Worm (Caenorhabditis elegans) whole organism, L4 larva: Measurements from ENCODE around the gene col-97.

ENCODE experiments used
- F26F4.8 ChIP-seq: fragments of 200-800 bp; sonication (Bioruptor generic); conservative IDR thresholded peaks from 2 replicates; pipeline ENCODE4 v1.3.6; 2022; ENCODE audit warnings: missing genetic modification characterization, missing compliant biosample characterization
- T20F7.1 ChIP-seq: fragments of 200-800 bp; sonication (Bioruptor generic); optimal IDR thresholded peaks from 2 replicates; lab custom pipeline; 2018; ENCODE audit warnings: mild to moderate bottlenecking, missing genetic modification characterization, missing compliant biosample characterization
- T26A8.4 ChIP-seq: fragments of 200-800 bp; sonication (Bioruptor generic); IDR thresholded peaks from 2 replicates; pipeline ENCODE4 v1.3.6; 2022; ENCODE audit warnings: missing genetic modification characterization, missing compliant biosample characterization
- Y48G9A.11 ChIP-seq: fragments of 200-800 bp; sonication (Bioruptor generic); IDR thresholded peaks from 2 replicates; pipeline ENCODE4 v1.3.6; 2022; ENCODE audit warnings: missing genetic modification reagents, missing genetic modification characterization, missing compliant biosample characterization
- Y5F2A.4 ChIP-seq: fragments of 200-800 bp; sonication (Bioruptor generic); optimal IDR thresholded peaks from 2 replicates; lab custom pipeline; 2018; ENCODE audit warnings: mild to moderate bottlenecking, missing genetic modification characterization, missing compliant biosample characterization
- Y75B8A.6 ChIP-seq: fragments of 200-800 bp; sonication (Bioruptor generic); IDR thresholded peaks from 2 replicates; pipeline ENCODE4 v1.3.6; 2022; ENCODE audit warnings: missing genetic modification reagents, missing genetic modification characterization, missing compliant biosample characterization
- ZK337.2 ChIP-seq: fragments of 200-800 bp; sonication (Bioruptor generic); IDR thresholded peaks from 2 replicates; pipeline ENCODE4 v1.3.6; 2022; ENCODE audit warnings: missing genetic modification reagents, missing genetic modification characterization, missing compliant biosample characterization
- aha-1 ChIP-seq: fragments of 150-350 bp; peaks from one replicate; lab custom pipeline; 2014; ENCODE audit warnings: missing biosample characterization, missing genetic modification characterization
- ama-1 ChIP-seq: fragments of 150-350 bp; optimal IDR thresholded peaks from 2 replicates; lab custom pipeline; 2014; ENCODE audit warnings: inconsistent platforms, mixed read lengths
- ceh-62 ChIP-seq: sonication (generic microtip); optimal IDR thresholded peaks from 2 replicates; lab custom pipeline; 2017; ENCODE audit warnings: missing biosample characterization, missing genetic modification characterization
- ces-1 ChIP-seq: fragments of 150-350 bp; sonication (generic microtip); optimal IDR thresholded peaks from 4 replicates; lab custom pipeline; 2014; ENCODE audit warnings: missing biosample characterization, missing genetic modification reagents, missing genetic modification characterization
- daf-16 ChIP-seq, 3 experiments: sonication (generic microtip); optimal IDR thresholded peaks; 2 replicates each; lab custom pipeline; 2016 to 2017; ENCODE audit warnings: missing genetic modification characterization in 3 of 3, missing genetic modification reagents in 3 of 3, mild to moderate bottlenecking in 2 of 3, missing compliant biosample characterization in 2 of 3, missing biosample characterization in 1 of 3, moderate library complexity in 1 of 3
- dmd-9 ChIP-seq: fragments of 200-800 bp; sonication (Bioruptor generic); IDR thresholded peaks from 2 replicates; pipeline ENCODE4 v1.3.6; 2022; ENCODE audit warnings: missing genetic modification reagents, missing genetic modification characterization, missing compliant biosample characterization
- dve-1 ChIP-seq: sonication (generic microtip); optimal IDR thresholded peaks from 2 replicates; lab custom pipeline; 2017; ENCODE audit warnings: antibody characterized with exemption, mild to moderate bottlenecking, missing genetic modification characterization, missing compliant biosample characterization; ENCODE audit not compliant: insufficient read depth
- gei-8 ChIP-seq: fragments of 200-800 bp; sonication (Bioruptor generic); optimal IDR thresholded peaks from 2 replicates; lab custom pipeline; 2018; ENCODE audit warnings: mild to moderate bottlenecking, missing genetic modification characterization, missing compliant biosample characterization
- hif-1 ChIP-seq, 2 experiments: sonication (generic microtip); optimal IDR thresholded peaks; 2 replicates each; lab custom pipeline; 2016 to 2017; ENCODE audit warnings: missing compliant biosample characterization in 2 of 2, missing genetic modification characterization in 2 of 2, missing genetic modification reagents in 2 of 2, missing genotype in 2 of 2, mild to moderate bottlenecking in 1 of 2
- hlh-30 ChIP-seq: sonication (generic microtip); optimal IDR thresholded peaks from 2 replicates; lab custom pipeline; 2017; ENCODE audit warnings: antibody characterized with exemption, mild to moderate bottlenecking, missing genetic modification characterization, missing compliant biosample characterization; ENCODE audit not compliant: insufficient read depth
- lin-13 ChIP-seq: fragments of 150-350 bp; optimal IDR thresholded peaks from 2 replicates; lab custom pipeline; 2014; ENCODE audit warnings: missing biosample characterization, missing genetic modification reagents, missing genetic modification characterization
- lsy-2 ChIP-seq, 2 experiments: fragments of 150-350 bp in 1 of 2; sonication (generic microtip) in 1 of 2; optimal IDR thresholded peaks; 2 replicates each; lab custom pipeline; 2014 to 2017; ENCODE audit warnings: missing biosample characterization in 2 of 2, missing genetic modification characterization in 2 of 2
- mdt-29 ChIP-seq: fragments of 200-800 bp; sonication (Bioruptor generic); IDR thresholded peaks from 2 replicates; pipeline ENCODE4 v1.3.6; 2022; ENCODE audit warnings: missing genetic modification reagents, missing genetic modification characterization, missing compliant biosample characterization
- mxl-2 ChIP-seq: fragments of 200-800 bp; sonication (Bioruptor generic); conservative IDR thresholded peaks from 2 replicates; pipeline ENCODE4 v1.3.6; 2022; ENCODE audit warnings: missing genetic modification reagents, missing genetic modification characterization, missing compliant biosample characterization
- nhr-237 ChIP-seq: sonication (generic microtip); optimal IDR thresholded peaks from 2 replicates; lab custom pipeline; 2017; ENCODE audit warnings: missing biosample characterization, missing genetic modification characterization
- nhr-48 ChIP-seq: sonication (generic microtip); optimal IDR thresholded peaks from 2 replicates; lab custom pipeline; 2016; ENCODE audit warnings: mild to moderate bottlenecking, missing genetic modification characterization, missing compliant biosample characterization
- nhr-6 ChIP-seq: fragments of 150-350 bp; optimal IDR thresholded peaks from 2 replicates; lab custom pipeline; 2014; ENCODE audit warnings: missing biosample characterization, missing genetic modification characterization
- pha-4 ChIP-seq, 2 experiments: fragments of 150-350 bp in 1 of 2; fragments of 200-800 bp in 1 of 2; sonication (Bioruptor generic) in 1 of 2; IDR thresholded peaks in 1 of 2; optimal IDR thresholded peaks in 1 of 2; 2 replicates each; pipeline versions ENCODE4 v1.3.6 to Lab custom; 2014 to 2022; ENCODE audit warnings: missing genetic modification characterization in 2 of 2, missing genetic modification reagents in 2 of 2, missing biosample characterization in 1 of 2, missing compliant biosample characterization in 1 of 2
- set-16 ChIP-seq: fragments of 200-800 bp; sonication (Bioruptor generic); IDR thresholded peaks from 2 replicates; pipeline ENCODE4 v1.3.6; 2022; ENCODE audit warnings: missing genetic modification reagents, missing genetic modification characterization, missing compliant biosample characterization
- skn-1 ChIP-seq: fragments of 150-350 bp; optimal IDR thresholded peaks from 2 replicates; lab custom pipeline; 2014; ENCODE audit warnings: missing biosample characterization, missing genetic modification characterization
- snpc-1.2 ChIP-seq: fragments of 200-800 bp; sonication (Bioruptor generic); IDR thresholded peaks from 2 replicates; pipeline ENCODE4 v1.3.6; 2022; ENCODE audit warnings: missing genetic modification reagents, missing genetic modification characterization, missing compliant biosample characterization
- tag-97 ChIP-seq: fragments of 200-800 bp; sonication (Bioruptor generic); IDR thresholded peaks from 2 replicates; pipeline ENCODE4 v1.3.6; 2022; ENCODE audit warnings: missing genetic modification characterization, missing compliant biosample characterization
- tra-1 ChIP-seq: fragments of 200-800 bp; sonication (Bioruptor generic); IDR thresholded peaks from 2 replicates; pipeline ENCODE4 v1.3.6; 2022; ENCODE audit warnings: missing genetic modification reagents, missing genetic modification characterization, missing compliant biosample characterization
- unc-62 ChIP-seq, 3 experiments: fragments of 150-350 bp in 1 of 3; sonication (generic microtip); optimal IDR thresholded peaks in 2 of 3; peaks in 1 of 3; 1 replicate in 1 of 3; 2 replicates in 2 of 3; lab custom pipeline; 2014 to 2017; ENCODE audit warnings: missing biosample characterization in 3 of 3, missing genetic modification characterization in 3 of 3, missing genetic modification reagents in 3 of 3, missing genotype in 1 of 3
- vab-7 ChIP-seq: fragments of 200-800 bp; sonication (Bioruptor generic); IDR thresholded peaks from 2 replicates; pipeline ENCODE4 v1.3.6; 2022; ENCODE audit warnings: missing genetic modification reagents, missing genetic modification characterization, missing compliant biosample characterization
- zag-1 ChIP-seq: fragments of 150-350 bp; optimal IDR thresholded peaks from 2 replicates; lab custom pipeline; 2014; ENCODE audit warnings: missing biosample characterization, missing genetic modification characterization
- zfp-2 ChIP-seq: sonication (generic microtip); optimal IDR thresholded peaks from 2 replicates; lab custom pipeline; 2016; ENCODE audit warnings: mild to moderate bottlenecking, missing genetic modification characterization, missing compliant biosample characterization
- zip-2 ChIP-seq: fragments of 150-350 bp; optimal IDR thresholded peaks from 2 replicates; lab custom pipeline; 2014; ENCODE audit warnings: missing biosample characterization, missing genetic modification characterization
- ztf-11 ChIP-seq: fragments of 150-350 bp; optimal IDR thresholded peaks from 2 replicates; lab custom pipeline; 2014; ENCODE audit warnings: missing biosample characterization, missing genetic modification characterization

col-97 gene

DNA sequence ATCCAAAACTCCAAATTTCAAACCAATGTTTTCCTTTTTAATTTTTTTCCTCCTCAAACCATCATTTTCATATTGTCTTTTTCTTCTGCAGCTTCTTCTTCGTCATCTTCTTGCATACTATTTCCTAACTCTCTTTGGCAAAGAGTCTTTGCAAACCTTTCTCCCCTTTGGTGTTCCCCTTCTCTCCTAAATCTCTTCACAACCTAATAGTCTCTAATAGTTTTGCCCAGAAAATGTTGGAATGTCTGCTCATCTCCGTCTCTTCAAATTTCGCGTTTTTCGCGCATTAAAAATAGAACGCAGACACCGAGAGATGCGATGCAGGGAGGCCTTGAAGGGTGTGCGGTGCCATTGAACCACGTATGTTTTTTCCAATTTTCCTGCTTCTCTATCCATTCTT is 8.6 kb upstream of the col-97 start, which contains the start of gene ZK1010.10 (continued):
- TF ChIP-seq zip-2 (tag; lab: Kevin White, UChicago) (no peak), tra-1 (GFP tag; lab: Robert Waterston, UW) (no peak)
- TF ChIP-seq, all 104 proteins: peak for 10

- TF ChIP-seq pha-4 (GFP tag; IDR thresholded peaks at IDR 0.05; lab: Robert Waterston, UW) (no peak), pha-4 (tag; optimal IDR thresholded peaks at IDR 0.05; lab: Kevin White, UChicago) (peak; percentile 83), nhr-6 (peak; percentile 55), vab-7 (GFP tag; lab: Robert Waterston, UW) (no peak), daf-16 (GFP tag; optimal IDR thresholded peaks at IDR 0.05; lab: Kevin White, UChicago) (no peak), daf-16 (tag; optimal IDR thresholded peaks at IDR 0.05; lab: Kevin White, UChicago) (peak; percentile 13), dve-1 (tag; lab: Kevin White, UChicago) (peak; percentile 6), hlh-30 (tag; lab: Kevin White, UChicago) (peak; percentile 85), zag-1 (tag; lab: Kevin White, UChicago) (no peak)
Measured at ce11 chrIII:13000457-13000856, 7.0 kb upstream of the col-97 start, which contains the start of gene ZK1010.8. TSS of gene ZK1010.8 (minus strand) at chrIII:13000670.

- TF ChIP-seq Y75B8A.6 (GFP tag; lab: Robert Waterston, UW) (no peak), set-16 (GFP tag; lab: Robert Waterston, UW) (peak; percentile 67), Y48G9A.11 (GFP tag; lab: Robert Waterston, UW) (no peak), lin-13 (GFP tag; lab: Kevin White, UChicago) (no peak), mdt-29 (GFP tag; lab: Robert Waterston, UW) (0 out of 2 replicates have a peak, but pooled peaks have one; percentile 23), aha-1 (tag; lab: Kevin White, UChicago) (peak; percentile 20), unc-62 (GFP tag; optimal IDR thresholded peaks at IDR 0.05 in 1 of 2; lab: Kevin White, UChicago) (peak in 1 of 2 experiments; percentile 70), unc-62 (tag; optimal IDR thresholded peaks at IDR 0.05; lab: Kevin White, UChicago) (no peak)
- TF ChIP-seq, all 104 proteins: peak for 4
Measured at ce11 chrIII:12998252-12998651, 4.7 kb upstream of the col-97 start.

- TF ChIP-seq nhr-237 (tag; lab: Kevin White, UChicago) (no peak), T26A8.4 (no peak), set-16 (GFP tag; lab: Robert Waterston, UW) (peak; percentile 97)
Measured at ce11 chrIII:12993055-12993454, 452 bp downstream of the col-97 start.

DNA sequence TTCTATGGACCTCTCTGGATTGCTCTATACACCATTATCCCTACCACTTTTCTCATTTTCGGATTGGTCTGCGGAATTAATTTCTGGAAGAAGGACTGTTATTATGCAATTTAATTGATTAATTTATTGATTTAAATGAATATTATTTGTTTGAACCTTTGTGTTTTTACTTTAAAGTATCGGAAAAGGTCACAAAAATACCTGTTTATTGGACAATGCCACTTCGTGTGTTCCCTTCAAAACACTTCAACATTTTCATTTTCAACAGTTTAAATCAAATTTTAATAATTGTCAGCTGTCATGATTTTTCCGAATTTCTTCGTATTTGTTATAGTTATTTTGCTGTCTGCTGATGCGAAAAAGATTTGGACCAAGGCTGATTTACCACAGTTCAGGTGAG is 2.5 kb downstream of the col-97 start, which contains the start of gene ZK1010.12:
ZK1010.12 (plus strand) TSS at position 301 of the 400 bp plus-strand sequence.
- peak in 1 of 2 experiments; percentile 60 for TF ChIP-seq unc-62 (GFP tag; optimal IDR thresholded peaks at IDR 0.05 in 1 of 2; lab: Kevin White, UChicago)
- TF ChIP-seq unc-62 (tag; optimal IDR thresholded peaks at IDR 0.05; lab: Kevin White, UChicago): no peak
- no peak for TF ChIP-seq skn-1 (tag; lab: Kevin White, UChicago)

- no peak for TF ChIP-seq Y5F2A.4 (GFP tag; lab: Kevin White, UChicago)
- no peak for TF ChIP-seq mdt-29 (GFP tag; lab: Robert Waterston, UW)
- TF ChIP-seq hif-1 (tag; optimal IDR thresholded peaks at IDR 0.05; lab: Kevin White, UChicago): no peak
- no peak for TF ChIP-seq F26F4.8 (GFP tag; lab: Robert Waterston, UW)
- no peak for TF ChIP-seq ama-1 (lab: Kevin White, UChicago)
- no peak for TF ChIP-seq T26A8.4
- no peak for TF ChIP-seq nhr-48 (tag; lab: Kevin White, UChicago)
- no peak for TF ChIP-seq aha-1 (tag; lab: Kevin White, UChicago)
- TF ChIP-seq lsy-2 (tag; optimal IDR thresholded peaks at IDR 0.05; lab: Kevin White, UChicago): no peak
- TF ChIP-seq zfp-2 (tag; lab: Kevin White, UChicago): no peak
- no peak for TF ChIP-seq ztf-11 (tag; lab: Kevin White, UChicago)
- no peak for TF ChIP-seq snpc-1.2 (GFP tag; lab: Robert Waterston, UW)
- TF ChIP-seq T20F7.1 (GFP tag; lab: Kevin White, UChicago): no peak
- TF ChIP-seq gei-8 (GFP tag; lab: Kevin White, UChicago): no peak
- TF ChIP-seq mxl-2 (GFP tag; lab: Robert Waterston, UW): no peak
- no peak for TF ChIP-seq ces-1 (GFP tag; lab: Kevin White, UChicago)
- no peak for TF ChIP-seq dmd-9
- no peak for TF ChIP-seq ceh-62 (tag; lab: Kevin White, UChicago)
- TF ChIP-seq tag-97 (GFP tag; lab: Robert Waterston, UW): no peak
- no peak for TF ChIP-seq ZK337.2
Measured at ce11 chrIII:12987418-12987817, 6.1 kb downstream of the col-97 start, which contains the start of gene ZK1010.5. TSS of gene ZK1010.5 (minus strand) at chrIII:12987518.
